Worm (Caenorhabditis elegans): ENCODE measurements around the gene srh-60.
A peak's percentile ranks its signal among the peaks of the same experiment; 100 is the strongest.
"Not testable (repeated sequence)": the region's sequence is repeated elsewhere in the genome, so short reads cannot be mapped to it uniquely, and the experiment has no call there.

- TF ChIP-seq nhr-11 (tag; optimal IDR thresholded peaks at IDR 0.05); K02D7.2 (tag; optimal IDR thresholded peaks at IDR 0.05); ama-1 (optimal IDR thresholded peaks at IDR 0.05): not testable (repeated sequence)
- TF ChIP-seq lin-11 (tag; optimal IDR thresholded peaks at IDR 0.05), result peak; percentile 38
- TF ChIP-seq tbx-2 (tag; optimal IDR thresholded peaks at IDR 0.05), result peak; percentile 4
Observed at ce11 chrII:3567576-3567975, 15.9 kb upstream of the srh-60 start.
